Fruit fly (Drosophila melanogaster) ovary, adult (tissue): Measurements from ENCODE around the gene Srp14.

Source experiments
- CG17801 ChIP-seq: fragments of 200-800 bp; optimal IDR thresholded peaks from 2 replicates; lab custom pipeline; 2019; ENCODE audit warnings: missing biosample characterization, mild to moderate bottlenecking, missing genetic modification characterization, moderate library complexity; ENCODE audit not compliant: partially characterized antibody

Srp14 gene

DNA sequence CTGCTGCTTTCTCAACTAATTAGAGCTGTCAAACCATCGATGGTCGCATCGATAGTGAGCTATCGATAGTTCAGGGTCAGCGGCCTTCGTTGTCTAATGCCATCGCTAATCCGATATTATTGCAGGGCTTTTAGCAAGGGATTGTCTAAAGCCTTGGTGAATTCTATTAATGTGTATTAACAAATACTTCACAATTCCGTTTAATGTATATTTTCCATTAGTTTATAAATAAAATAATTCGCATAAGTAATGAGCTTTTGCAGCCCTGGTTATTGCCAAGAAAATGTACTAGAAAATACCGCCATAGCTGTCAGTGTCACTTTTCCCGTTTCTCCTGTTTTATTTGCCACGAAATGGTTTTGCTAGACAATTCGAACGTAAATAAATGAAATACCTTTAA lies at the start of gene Srp14, which contains the start of gene EloB:
Srp14 (plus strand) TSS at position 300 of the 400 bp plus-strand sequence.
EloB (minus strand) TSS at position 35 of the 400 bp plus-strand sequence.
- peak; percentile 88 for TF ChIP-seq CG17801 (GFP tag; lab: Kevin White, UChicago)

DNA sequence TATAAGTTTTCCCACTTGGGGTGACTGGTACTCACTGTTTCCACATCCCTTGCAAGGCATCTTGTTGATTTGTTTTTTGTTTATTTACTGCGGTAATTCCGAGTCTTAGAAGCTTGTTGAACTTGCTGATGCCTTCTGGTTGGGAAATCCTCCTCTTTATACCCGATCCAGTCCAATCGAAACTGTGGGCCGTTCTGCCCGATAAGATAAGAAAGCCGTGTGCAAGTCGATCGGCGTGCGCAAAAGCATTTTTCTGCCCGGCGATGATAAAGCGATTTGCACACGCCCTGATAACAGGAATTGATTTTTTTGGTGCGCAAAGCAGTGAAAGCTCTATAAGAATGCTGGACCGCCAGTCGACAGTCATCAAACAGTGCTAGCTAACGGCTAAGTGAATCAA lies 45.3 kb upstream of the Srp14 start, which contains the start of the genes MtnE and MtnD:
MtnE (minus strand) TSS at position 130 of the 400 bp plus-strand sequence.
MtnD (plus strand) TSS at position 388 of the 400 bp plus-strand sequence.
- TF ChIP-seq CG17801 (GFP tag; lab: Kevin White, UChicago), result no peak

DNA sequence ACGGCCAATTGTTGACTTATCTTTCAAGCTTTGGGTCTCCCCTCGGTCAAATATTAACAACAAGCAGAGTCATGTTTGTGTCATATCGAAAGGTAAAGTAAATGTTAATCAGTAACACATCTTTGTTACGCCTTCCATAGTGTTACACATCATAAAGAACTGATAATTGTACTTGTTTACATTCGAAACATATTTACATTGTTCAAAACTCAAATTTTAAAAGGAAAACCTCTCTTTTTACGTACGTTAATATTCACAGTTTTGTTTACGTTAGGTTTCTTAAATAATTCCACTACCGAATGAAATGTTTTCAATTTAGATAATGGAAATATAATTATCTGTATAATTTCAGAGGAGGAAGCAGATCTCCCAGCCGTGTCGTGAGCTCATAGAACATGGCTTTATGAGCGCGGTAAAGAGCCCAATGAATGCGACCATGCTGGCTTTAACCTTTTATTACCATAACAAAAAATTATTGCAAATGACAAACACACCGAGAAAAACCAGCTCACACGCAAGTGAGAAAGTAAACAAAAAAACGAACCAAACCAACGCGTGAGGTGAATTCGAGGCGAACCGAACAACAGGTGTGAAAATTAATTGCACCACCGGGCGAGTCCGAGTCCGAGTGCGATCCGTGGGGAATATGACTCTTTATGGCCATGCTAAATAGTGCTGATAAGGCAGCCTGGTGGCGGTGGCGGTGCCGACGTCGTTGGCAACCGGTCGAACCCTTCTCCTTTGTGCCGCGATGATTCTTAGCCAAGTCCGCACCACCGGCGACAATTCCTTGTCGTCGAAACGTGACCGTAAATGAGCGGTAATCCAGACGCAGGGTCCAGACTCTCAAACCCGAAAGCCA lies 37.4 kb upstream of the Srp14 start:
- TF ChIP-seq CG17801 (GFP tag; lab: Kevin White, UChicago), result peak; percentile 7

DNA sequence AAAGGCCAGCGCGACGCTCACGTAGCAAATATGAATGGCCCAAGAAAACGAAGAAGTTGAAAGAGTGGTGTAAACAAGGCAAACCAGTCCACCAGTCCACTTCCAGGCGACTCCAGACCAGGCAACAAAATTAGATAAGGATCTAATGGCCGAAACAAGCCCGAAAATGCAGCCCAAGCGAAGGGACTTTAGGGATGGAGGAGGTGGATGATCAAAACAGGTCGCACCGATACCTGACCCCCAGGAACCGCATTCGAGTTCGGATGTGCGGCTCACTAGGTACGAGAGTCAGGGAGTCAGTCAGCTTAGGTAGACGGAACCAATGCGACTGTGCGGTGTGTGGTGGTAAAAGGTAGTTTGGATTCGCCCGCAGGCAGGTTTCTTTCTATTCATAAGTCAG lies 36.7 kb upstream of the Srp14 start:
- no peak for TF ChIP-seq CG17801 (GFP tag; lab: Kevin White, UChicago)

DNA sequence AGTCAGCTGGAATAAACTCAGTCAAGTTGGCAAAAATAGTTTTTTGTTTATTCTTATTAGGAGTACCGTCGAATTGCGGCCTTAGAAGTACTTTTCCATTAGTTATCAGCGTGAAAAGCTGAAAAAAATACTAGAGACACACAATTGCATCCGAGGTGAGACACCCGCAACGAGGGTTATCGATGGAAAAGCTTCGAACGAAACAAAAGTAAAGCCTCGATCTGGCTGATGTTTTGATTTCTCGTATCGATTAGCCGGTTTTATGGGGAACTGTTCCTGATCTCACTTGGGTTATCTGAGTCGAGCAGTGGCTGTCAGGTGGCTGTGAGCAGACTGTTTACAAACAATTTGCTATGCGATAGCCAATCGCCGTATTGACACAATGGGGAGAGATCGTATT lies 36.2 kb upstream of the Srp14 start:
- no peak for TF ChIP-seq CG17801 (GFP tag; lab: Kevin White, UChicago)

DNA sequence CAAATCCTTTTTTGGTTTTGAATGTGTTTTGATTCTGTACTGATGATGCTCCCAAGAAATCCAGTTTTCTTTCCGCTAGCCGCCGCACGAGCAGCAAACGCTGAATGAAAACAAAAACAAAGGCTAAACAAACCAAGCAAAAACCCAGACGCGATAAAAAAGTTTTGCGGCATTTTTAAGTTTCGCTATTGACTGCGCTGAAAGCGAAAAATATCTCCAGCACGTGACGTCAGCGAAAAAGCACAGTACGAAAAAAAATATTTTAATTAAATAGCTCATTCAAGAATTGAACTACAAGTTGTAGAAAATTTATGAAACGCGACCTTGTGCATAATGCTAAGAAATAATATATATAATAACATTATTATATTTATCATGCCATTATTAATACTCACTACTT lies 35.0 kb upstream of the Srp14 start:
- no peak for TF ChIP-seq CG17801 (GFP tag; lab: Kevin White, UChicago)

DNA sequence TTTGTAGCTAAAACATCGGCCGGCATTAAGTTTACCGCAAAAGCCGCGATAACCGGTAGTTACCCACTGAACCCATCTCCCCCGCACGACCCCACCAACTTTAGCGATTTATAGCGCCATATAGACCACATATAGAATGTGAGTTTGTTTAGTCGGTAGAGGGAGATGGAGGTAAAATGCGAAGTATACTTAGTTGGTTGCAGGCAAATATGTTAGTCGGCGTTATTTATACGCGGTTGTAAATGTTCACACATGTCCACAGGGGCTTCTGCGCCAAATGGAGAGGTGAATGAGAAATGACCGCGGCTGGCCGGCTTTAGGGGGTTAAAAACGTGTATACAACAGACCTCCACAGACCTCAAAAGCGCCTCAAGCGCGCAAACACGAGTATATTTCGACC lies 34.2 kb upstream of the Srp14 start:
- no peak for TF ChIP-seq CG17801 (GFP tag; lab: Kevin White, UChicago)

DNA sequence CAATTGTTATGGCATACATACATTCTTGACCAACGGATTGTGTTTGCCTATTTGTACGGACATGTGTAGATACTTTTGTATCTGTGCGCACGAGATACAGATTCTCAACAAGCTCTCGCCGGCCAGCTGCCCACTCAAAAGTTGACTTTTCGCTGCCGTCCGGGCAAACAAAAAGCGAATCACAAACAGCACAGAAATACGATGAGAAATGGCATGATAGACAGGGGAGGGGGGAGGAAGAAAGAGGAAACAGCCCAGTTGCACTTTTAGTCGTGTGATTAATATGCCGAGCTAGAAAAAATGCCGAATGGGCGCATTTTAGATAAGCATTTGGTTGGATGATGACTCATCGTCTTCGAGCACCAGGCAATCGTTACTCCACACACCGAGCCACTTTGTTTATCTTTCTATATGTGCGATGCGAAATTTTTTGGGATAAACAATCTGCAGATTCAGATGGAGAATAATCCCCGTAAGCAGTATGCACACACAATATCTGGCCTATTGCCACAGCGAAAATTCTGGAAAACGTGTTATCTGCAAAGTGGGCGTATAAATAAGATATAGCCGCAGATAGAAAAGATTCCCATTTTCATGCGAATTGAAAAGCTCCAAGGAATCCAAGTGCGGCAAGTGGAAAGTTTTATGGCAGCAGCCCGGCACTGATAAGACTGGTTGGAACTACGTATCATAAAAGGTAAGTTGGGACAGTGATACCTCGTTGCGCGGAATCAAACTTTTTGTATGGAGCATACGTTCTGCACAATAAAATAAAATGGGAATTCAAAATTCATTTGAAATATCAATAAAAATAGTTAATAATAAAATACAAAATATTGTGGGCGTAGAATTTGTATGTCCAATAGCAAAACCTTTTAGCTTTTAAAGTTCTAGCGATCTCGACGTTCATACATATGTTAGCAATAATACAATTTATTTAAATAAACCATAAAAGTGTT lies 33.0 kb upstream of the Srp14 start:
- TF ChIP-seq CG17801 (GFP tag; lab: Kevin White, UChicago), result no peak

DNA sequence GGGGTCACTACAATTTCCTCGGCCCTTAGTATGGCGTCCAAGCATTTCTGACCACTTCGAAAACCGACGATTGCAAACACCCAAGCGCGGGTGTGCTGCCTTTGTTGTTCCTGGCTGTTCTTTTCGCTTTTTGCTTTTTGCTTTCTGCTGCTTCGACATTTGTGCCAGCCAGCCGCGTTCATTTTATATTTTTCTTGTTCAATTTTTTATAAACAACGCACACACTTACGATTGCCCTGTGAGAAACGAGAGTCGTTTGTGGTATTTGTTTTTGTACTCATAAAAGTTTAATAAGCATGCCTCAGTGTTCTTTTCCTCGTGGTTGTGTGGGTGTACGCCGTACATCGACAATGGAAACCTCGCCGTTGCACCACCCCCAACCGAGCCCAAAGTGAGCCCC lies 32.2 kb upstream of the Srp14 start:
- TF ChIP-seq CG17801 (GFP tag; lab: Kevin White, UChicago), result no peak

DNA sequence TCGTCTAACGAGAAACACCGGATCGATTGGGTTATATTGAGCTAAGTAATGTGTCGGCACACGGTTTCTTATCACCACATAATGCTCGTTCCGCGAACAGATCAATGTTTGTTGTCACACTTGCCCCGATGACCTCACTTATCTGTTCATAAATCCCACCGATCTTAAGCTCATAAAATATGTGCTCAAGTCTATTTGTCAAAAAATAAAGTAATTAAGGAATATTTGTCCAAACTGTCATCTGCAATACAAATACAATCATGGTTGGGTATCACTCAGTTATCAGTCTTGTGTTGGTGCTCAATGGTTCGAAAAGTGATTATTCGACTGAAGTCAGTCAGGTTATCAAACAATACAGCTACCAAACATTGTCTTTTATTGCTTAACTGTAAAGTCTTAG lies 31.7 kb upstream of the Srp14 start:
- no peak for TF ChIP-seq CG17801 (GFP tag; lab: Kevin White, UChicago)

DNA sequence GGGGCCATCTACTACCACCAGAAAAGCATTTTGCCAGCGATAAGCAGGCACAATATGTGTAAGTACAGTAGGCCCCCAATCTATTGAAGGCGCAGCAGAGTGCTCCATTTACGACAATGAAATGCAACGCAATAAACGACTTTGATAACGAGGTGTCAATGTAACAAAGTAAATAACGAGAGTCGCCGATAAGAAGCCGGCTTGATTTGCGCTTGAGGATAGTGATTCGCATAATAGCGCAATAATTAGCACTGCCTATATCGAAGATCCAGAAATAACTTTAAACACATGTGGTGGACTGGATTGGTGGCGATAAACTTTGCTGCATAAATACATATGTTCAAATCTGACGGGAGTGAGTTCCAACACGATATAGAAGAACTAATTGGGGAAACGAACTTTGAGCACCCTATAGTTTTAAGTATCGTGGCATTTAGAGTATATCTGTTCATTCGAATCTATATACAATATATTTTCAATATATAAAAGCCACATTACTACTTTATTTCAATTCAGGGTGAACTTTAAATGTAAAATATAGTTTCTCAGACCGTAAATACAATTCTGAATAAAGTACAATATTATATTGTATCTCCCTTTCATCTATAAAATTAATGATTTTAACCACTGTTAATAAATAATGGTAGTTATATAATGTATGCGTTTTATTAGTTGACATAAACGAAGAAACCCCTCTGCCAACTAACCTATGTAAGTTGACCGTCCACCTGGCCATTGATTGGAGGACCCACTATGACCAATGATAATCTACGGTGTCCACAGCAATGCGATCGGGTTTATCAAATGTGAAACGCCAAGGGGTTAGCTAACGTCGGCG lies 30.7 kb upstream of the Srp14 start:
- no peak for TF ChIP-seq CG17801 (GFP tag; lab: Kevin White, UChicago)

DNA sequence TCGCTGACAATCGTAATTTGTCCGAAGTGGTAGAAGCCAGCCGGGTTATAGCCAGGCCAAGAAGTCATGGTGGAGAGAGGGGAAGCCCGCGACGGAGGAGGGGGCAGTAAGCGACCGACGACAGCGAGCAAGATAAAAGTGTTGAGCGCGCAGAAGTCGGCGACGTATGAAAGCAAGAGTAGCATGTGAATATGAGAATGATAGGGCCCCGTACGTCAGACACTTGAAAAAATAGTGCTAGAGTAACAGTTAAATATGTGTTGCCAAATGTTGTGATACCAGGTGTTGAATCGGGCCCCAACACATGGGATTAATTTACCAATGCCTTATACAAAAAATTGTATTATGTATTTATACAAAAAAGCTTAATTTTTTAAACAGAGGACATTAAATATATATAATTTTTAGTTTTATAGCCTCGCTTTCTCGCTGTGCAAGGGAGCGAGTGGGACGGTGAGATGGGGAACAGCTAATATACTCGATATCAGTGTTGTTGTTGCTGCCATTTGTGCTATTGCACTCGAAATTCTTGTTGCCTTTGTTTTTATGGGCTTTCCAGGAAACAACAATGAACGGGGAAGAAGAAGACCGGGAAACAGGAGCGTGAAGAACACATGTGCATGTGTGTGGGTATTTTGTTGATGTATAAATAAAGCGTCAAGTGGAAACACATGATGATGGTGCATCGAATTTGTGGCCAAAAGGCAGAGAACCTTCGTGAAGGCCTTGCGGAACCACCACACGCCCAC lies 29.9 kb upstream of the Srp14 start:
- TF ChIP-seq CG17801 (GFP tag; lab: Kevin White, UChicago), result peak; percentile 91

DNA sequence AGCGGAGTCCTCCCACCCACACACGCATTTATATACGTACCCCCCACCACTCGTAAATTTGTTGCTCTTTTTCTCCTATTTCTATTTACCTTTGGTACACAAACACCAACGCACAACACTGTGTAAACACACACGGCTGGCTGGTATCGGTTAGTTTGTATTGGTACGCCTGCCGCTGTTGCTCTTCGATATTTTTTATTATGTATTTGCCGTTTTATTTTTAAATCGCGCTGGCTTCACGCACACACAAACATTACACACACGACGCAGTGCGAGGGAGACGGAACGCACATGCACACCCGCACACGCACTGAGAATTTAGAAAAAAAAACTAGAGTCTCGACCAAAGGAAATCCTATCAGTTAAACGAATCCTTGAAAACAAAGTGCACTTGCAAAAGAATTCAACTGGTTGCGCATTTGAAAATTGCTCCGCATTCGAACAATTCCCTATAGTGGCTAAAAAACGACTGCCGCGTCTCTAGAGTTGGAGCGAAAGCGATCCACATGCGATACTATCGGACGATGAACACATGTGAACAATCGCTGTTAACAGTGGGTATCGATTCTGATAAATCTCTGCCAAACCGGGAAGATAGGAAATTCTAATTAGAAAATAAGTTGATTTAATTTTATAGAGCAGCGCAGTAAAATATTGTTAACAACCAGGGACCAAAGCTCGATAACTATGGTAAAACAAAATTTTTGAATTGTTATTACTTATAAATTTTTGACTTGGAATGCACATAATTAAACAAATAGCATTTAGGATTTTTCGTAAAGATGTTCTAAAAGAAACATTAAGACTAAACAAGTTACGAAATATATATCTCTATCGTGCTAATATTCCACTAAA lies 29.1 kb upstream of the Srp14 start:
- peak; percentile 50 for TF ChIP-seq CG17801 (GFP tag; lab: Kevin White, UChicago)
